Worm (Caenorhabditis elegans) whole organism, mixed stage, embryonic: ENCODE results near the gene F21C10.9.

Source experiments
- bed-3 ChIP-seq: fragments of 200-800 bp; sonication (Bioruptor generic); optimal IDR thresholded peaks from 3 replicates; lab custom pipeline; 2018; ENCODE audit warnings: mild to moderate bottlenecking, missing genetic modification characterization, moderate library complexity, missing compliant biosample characterization
- blmp-1 ChIP-seq: fragments of 150-350 bp; optimal IDR thresholded peaks from 2 replicates; lab custom pipeline; 2014; ENCODE audit warnings: missing biosample characterization, missing genetic modification characterization
- ceh-39 ChIP-seq: fragments of 150-350 bp; optimal IDR thresholded peaks from 2 replicates; lab custom pipeline; 2014; ENCODE audit warnings: missing biosample characterization, missing genetic modification characterization
- ceh-43 ChIP-seq: fragments of 200-800 bp; sonication (Bioruptor generic); optimal IDR thresholded peaks from 2 replicates; lab custom pipeline; 2018; ENCODE audit warnings: mild to moderate bottlenecking, missing genetic modification characterization, moderate library complexity, missing compliant biosample characterization
- ces-1 ChIP-seq: fragments of 150-350 bp; optimal IDR thresholded peaks from 2 replicates; lab custom pipeline; 2014; ENCODE audit warnings: missing biosample characterization, missing genetic modification reagents, missing genetic modification characterization
- cnd-1 ChIP-seq: fragments of 200-800 bp; sonication (Bioruptor generic); optimal IDR thresholded peaks from 2 replicates; lab custom pipeline; 2018; ENCODE audit warnings: mild to moderate bottlenecking, missing genetic modification characterization, missing compliant biosample characterization
- drap-1 ChIP-seq: fragments of 200-800 bp; sonication (Bioruptor generic); optimal IDR thresholded peaks from 3 replicates; lab custom pipeline; 2018; ENCODE audit warnings: mild to moderate bottlenecking, missing genetic modification characterization, missing compliant biosample characterization
- elt-1 ChIP-seq: sonication (generic microtip); optimal IDR thresholded peaks from 2 replicates; lab custom pipeline; 2017; ENCODE audit warnings: missing genetic modification characterization, mild to moderate bottlenecking, missing compliant biosample characterization, antibody characterized with exemption, moderate library complexity, borderline replicate concordance; ENCODE audit not compliant: insufficient read depth
- elt-3 ChIP-seq: fragments of 150-350 bp; optimal IDR thresholded peaks from 2 replicates; lab custom pipeline; 2014; ENCODE audit warnings: missing biosample characterization, missing genetic modification characterization
- flh-1 ChIP-seq: fragments of 200-800 bp; sonication (Bioruptor generic); optimal IDR thresholded peaks from 2 replicates; lab custom pipeline; 2018; ENCODE audit warnings: mild to moderate bottlenecking, missing genetic modification characterization, moderate library complexity, missing compliant biosample characterization
- ham-2 ChIP-seq: fragments of 200-800 bp; sonication (Bioruptor generic); optimal IDR thresholded peaks from 2 replicates; lab custom pipeline; 2018; ENCODE audit warnings: mild to moderate bottlenecking, missing genetic modification characterization, missing compliant biosample characterization
- hlh-1 ChIP-seq: fragments of 150-350 bp; optimal IDR thresholded peaks from 2 replicates; lab custom pipeline; 2014; ENCODE audit warnings: missing biosample characterization, missing genetic modification reagents, missing genetic modification characterization
- lin-13 ChIP-seq: fragments of 150-350 bp; optimal IDR thresholded peaks from 2 replicates; lab custom pipeline; 2014; ENCODE audit warnings: missing biosample characterization, missing genetic modification characterization
- lin-32 ChIP-seq: fragments of 200-800 bp; sonication (Bioruptor generic); optimal IDR thresholded peaks from 2 replicates; lab custom pipeline; 2018; ENCODE audit warnings: mild to moderate bottlenecking, missing genetic modification characterization, missing compliant biosample characterization
- mab-5 ChIP-seq: fragments of 150-350 bp; optimal IDR thresholded peaks from 2 replicates; lab custom pipeline; 2014; ENCODE audit warnings: missing biosample characterization, missing genetic modification characterization
- mep-1 ChIP-seq: fragments of 150-350 bp; optimal IDR thresholded peaks from 2 replicates; lab custom pipeline; 2017; ENCODE audit warnings: missing biosample characterization, missing genetic modification reagents, missing genetic modification characterization, inconsistent platforms
- mls-2 ChIP-seq: sonication (generic microtip); optimal IDR thresholded peaks from 2 replicates; lab custom pipeline; 2016; ENCODE audit warnings: mild to moderate bottlenecking, missing genetic modification characterization, moderate library complexity, missing compliant biosample characterization
- nhr-12 ChIP-seq: fragments of 150-350 bp; optimal IDR thresholded peaks from 2 replicates; lab custom pipeline; 2014; ENCODE audit warnings: missing biosample characterization, missing genetic modification characterization
- nhr-2 ChIP-seq: fragments of 150-350 bp; optimal IDR thresholded peaks from 2 replicates; lab custom pipeline; 2014; ENCODE audit warnings: missing biosample characterization, missing genetic modification characterization
- nhr-237 ChIP-seq: fragments of 150-350 bp; optimal IDR thresholded peaks from 2 replicates; lab custom pipeline; 2014; ENCODE audit warnings: missing biosample characterization, missing genetic modification characterization
- nhr-28 ChIP-seq: fragments of 150-350 bp; optimal IDR thresholded peaks from 2 replicates; lab custom pipeline; 2014; ENCODE audit warnings: missing biosample characterization, missing genetic modification characterization
- nhr-76 ChIP-seq: sonication (generic microtip); optimal IDR thresholded peaks from 2 replicates; lab custom pipeline; 2017; ENCODE audit warnings: missing biosample characterization, missing genetic modification characterization
- pha-4 ChIP-seq: fragments of 150-350 bp; optimal IDR thresholded peaks from 2 replicates; lab custom pipeline; 2018; ENCODE audit warnings: missing biosample characterization, missing genetic modification reagents, missing genetic modification characterization
- sem-2 ChIP-seq: fragments of 200-800 bp; sonication (Bioruptor generic); optimal IDR thresholded peaks from 2 replicates; lab custom pipeline; 2018; ENCODE audit warnings: mild to moderate bottlenecking, missing genetic modification characterization, missing compliant biosample characterization
- snpc-4 ChIP-seq: fragments of 150-350 bp; optimal IDR thresholded peaks from 2 replicates; lab custom pipeline; 2014; ENCODE audit warnings: missing biosample characterization, missing genetic modification characterization
- sptf-1 ChIP-seq: sonication (generic microtip); optimal IDR thresholded peaks from 2 replicates; lab custom pipeline; 2017; ENCODE audit warnings: mild to moderate bottlenecking, missing genetic modification characterization, moderate library complexity, missing compliant biosample characterization
- tbx-8 ChIP-seq: fragments of 200-800 bp; sonication (Bioruptor generic); optimal IDR thresholded peaks from 2 replicates; lab custom pipeline; 2018; ENCODE audit warnings: mild to moderate bottlenecking, missing genetic modification characterization, moderate library complexity, missing compliant biosample characterization
- unc-120 ChIP-seq: sonication (generic microtip); optimal IDR thresholded peaks from 2 replicates; lab custom pipeline; 2017; ENCODE audit warnings: missing genetic modification characterization, missing compliant biosample characterization; ENCODE audit not compliant: poor library complexity, severe bottlenecking
- unc-39 ChIP-seq: fragments of 150-350 bp; optimal IDR thresholded peaks from 2 replicates; lab custom pipeline; 2014; ENCODE audit warnings: missing biosample characterization, missing genetic modification characterization
- unc-62 ChIP-seq: fragments of 150-350 bp; optimal IDR thresholded peaks from 2 replicates; lab custom pipeline; 2014; ENCODE audit warnings: missing biosample characterization, missing genetic modification reagents, missing genetic modification characterization
- zip-8 ChIP-seq: fragments of 150-350 bp; optimal IDR thresholded peaks from 2 replicates; lab custom pipeline; 2014; ENCODE audit warnings: missing biosample characterization, missing genetic modification characterization
- ztf-11 ChIP-seq: fragments of 150-350 bp; optimal IDR thresholded peaks from 2 replicates; lab custom pipeline; 2014; ENCODE audit warnings: missing biosample characterization, missing genetic modification characterization

Gene F21C10.9

DNA sequence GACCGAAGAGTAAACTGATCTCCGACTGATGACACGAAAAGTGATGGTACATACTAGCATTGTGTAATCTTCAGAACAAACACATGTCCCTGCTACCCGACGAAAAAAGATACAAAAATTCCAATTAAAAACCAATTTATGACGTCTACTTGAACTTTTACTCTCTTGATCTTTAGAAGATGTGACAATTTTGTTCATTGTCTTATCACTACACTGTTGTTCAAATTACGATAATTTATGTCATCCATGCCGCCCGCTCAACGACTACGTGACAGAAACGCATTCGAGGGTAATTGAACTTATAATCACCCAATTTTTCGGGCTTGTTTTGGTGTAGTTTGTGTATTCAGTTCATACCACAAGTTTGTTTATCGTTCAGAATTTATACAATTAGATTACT, 45.4 kb upstream of the F21C10.9 start:
- TF ChIP-seq ceh-39 (tag; lab: Kevin White, UChicago) = no peak
- no peak for TF ChIP-seq sem-2 (GFP tag; lab: Kevin White, UChicago)
- no peak for TF ChIP-seq ztf-11 (tag; lab: Kevin White, UChicago)
- TF ChIP-seq snpc-4 (tag; lab: Kevin White, UChicago) = no peak
- TF ChIP-seq flh-1 (GFP tag; lab: Kevin White, UChicago) = no peak
- TF ChIP-seq bed-3 = no peak
- no peak for TF ChIP-seq elt-1
- TF ChIP-seq elt-3 (tag; lab: Kevin White, UChicago) = no peak
- no peak for TF ChIP-seq mep-1
- TF ChIP-seq unc-120 (tag; lab: Kevin White, UChicago) = no peak
- TF ChIP-seq pha-4 (tag; lab: Kevin White, UChicago) = no peak
- no peak for TF ChIP-seq mab-5 (tag; lab: Kevin White, UChicago)
- no peak for TF ChIP-seq nhr-76 (tag; lab: Kevin White, UChicago)
- TF ChIP-seq mls-2 (tag; lab: Kevin White, UChicago) = no peak
- TF ChIP-seq unc-39 (tag; lab: Kevin White, UChicago) = no peak
- no peak for TF ChIP-seq hlh-1 (tag; lab: Kevin White, UChicago)
- TF ChIP-seq tbx-8 = no peak
- no peak for TF ChIP-seq nhr-2 (tag; lab: Kevin White, UChicago)
- TF ChIP-seq nhr-12 = no peak
- TF ChIP-seq drap-1 = no peak

DNA sequence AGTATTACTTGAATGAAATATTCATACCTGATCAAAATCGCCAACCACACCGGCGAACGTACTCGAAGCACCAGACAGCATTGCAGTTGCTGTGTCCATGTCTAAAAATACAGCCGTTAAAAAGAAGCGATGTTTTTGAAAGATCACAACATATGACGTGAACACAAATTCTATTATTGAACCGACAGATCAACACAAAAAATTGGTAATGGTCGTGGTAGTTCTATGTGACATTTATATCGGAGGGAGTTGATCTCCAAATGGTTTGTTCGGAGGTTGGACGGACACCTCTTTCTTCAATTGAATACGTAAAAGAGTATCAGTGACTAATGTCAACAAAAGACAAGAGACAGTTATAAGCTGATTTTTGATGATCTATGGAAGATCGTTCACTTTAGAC, 42.8 kb upstream of the F21C10.9 start, which contains the start of gene pitr-3:
Gene pitr-3 (minus strand): TSS at position 101 of the 400 bp plus-strand sequence.
- TF ChIP-seq flh-1 (GFP tag; lab: Kevin White, UChicago) = no peak
- no peak for TF ChIP-seq ham-2 (GFP tag; lab: Kevin White, UChicago)
- TF ChIP-seq elt-1 = no peak
- TF ChIP-seq unc-39 (tag; lab: Kevin White, UChicago) = no peak
- TF ChIP-seq pha-4 (tag; lab: Kevin White, UChicago) = no peak
- TF ChIP-seq lin-13 (tag; lab: Kevin White, UChicago) = no peak
- no peak for TF ChIP-seq mab-5 (tag; lab: Kevin White, UChicago)
- TF ChIP-seq snpc-4 (tag; lab: Kevin White, UChicago) = no peak
- TF ChIP-seq zip-8 (tag; lab: Kevin White, UChicago) = no peak
- no peak for TF ChIP-seq hlh-1 (tag; lab: Kevin White, UChicago)
- TF ChIP-seq ztf-11 (tag; lab: Kevin White, UChicago) = no peak

DNA sequence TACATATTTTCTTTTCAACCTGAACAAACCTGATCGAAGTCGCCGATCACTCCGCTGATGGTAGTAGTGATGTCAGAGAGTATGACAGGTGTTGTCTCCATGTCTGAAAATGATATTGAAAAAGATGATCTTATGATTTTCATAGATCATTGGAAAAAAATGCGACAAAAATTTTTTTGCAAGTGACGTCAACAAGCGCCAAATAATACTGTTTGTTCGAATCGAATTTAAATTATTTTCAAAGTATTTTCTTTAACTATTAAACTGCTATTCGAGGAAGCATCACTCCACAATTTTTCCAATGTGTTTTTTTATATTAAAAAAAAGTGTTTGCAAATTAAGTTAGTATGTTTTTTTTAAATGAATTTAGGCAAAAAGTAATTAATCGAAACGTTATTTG, 39.1 kb upstream of the F21C10.9 start, which contains the start of gene pitr-2:
Gene pitr-2 (minus strand): TSS at position 101 of the 400 bp plus-strand sequence.
- TF ChIP-seq flh-1 (GFP tag; lab: Kevin White, UChicago) (no peak), unc-39 (tag; lab: Kevin White, UChicago) (no peak), blmp-1 (tag; lab: Kevin White, UChicago) (no peak), zip-8 (tag; lab: Kevin White, UChicago) (no peak), nhr-76 (tag; lab: Kevin White, UChicago) (no peak), pha-4 (tag; lab: Kevin White, UChicago) (no peak), tbx-8 (no peak), bed-3 (no peak), ham-2 (GFP tag; lab: Kevin White, UChicago) (no peak), snpc-4 (tag; lab: Kevin White, UChicago) (no peak), nhr-28 (tag; lab: Kevin White, UChicago) (no peak), elt-1 (no peak), lin-32 (GFP tag; lab: Kevin White, UChicago) (no peak)

DNA sequence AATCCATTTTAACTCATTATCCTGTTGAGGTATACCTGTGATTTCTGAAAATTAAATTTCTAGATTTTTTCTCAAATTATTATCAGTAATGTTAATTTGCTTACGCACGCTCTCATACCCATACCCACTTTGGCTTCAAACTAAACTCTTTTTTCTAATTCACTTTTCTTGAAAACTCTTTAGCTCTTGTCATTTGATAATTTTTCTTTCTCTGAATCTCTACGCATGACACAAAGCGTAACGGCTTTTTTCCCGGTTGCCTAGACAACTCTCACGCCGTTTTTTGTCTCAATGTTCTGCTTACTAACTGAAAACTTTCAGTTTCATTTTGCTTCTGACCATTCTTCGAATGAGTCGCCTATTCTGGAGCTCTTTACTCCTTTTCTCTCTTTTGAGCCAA, 35.5 kb upstream of the F21C10.9 start, which contains the start of gene B0222.1:
Gene B0222.1 (plus strand): TSS at position 306 of the 400 bp plus-strand sequence.
- TF ChIP-seq bed-3 (no peak), mls-2 (tag; lab: Kevin White, UChicago) (no peak), lin-32 (GFP tag; lab: Kevin White, UChicago) (no peak)

DNA sequence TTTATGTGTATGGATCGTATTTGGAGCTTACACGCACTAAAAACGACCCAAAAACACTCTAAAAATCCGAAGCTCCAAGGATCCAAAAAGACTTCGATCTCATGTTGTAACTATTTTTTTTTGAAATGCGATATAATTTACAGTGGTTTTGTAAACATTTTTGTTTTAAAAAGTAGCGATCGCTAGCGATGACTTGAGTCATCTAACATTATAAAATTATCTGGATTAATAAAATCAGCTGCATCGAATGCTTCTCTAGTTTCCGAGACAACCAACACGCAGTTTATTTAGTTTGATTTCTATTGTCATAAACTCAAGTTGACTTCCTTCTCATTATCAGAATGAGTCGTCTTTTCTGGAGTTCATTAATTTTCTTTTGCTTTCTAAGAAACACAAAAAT, 33.5 kb upstream of the F21C10.9 start, which contains the start of gene F21C10.1:
Gene F21C10.1 (plus strand): TSS at position 301 of the 400 bp plus-strand sequence.
- TF ChIP-seq unc-62 (GFP tag; lab: Kevin White, UChicago) (no peak), ham-2 (GFP tag; lab: Kevin White, UChicago) (no peak), nhr-12 (no peak), ceh-43 (no peak), cnd-1 (tag; lab: Kevin White, UChicago) (no peak), sptf-1 (tag; lab: Kevin White, UChicago) (no peak), ceh-39 (tag; lab: Kevin White, UChicago) (no peak), nhr-237 (no peak), elt-1 (no peak), drap-1 (no peak), bed-3 (no peak), ces-1 (no peak), ztf-11 (tag; lab: Kevin White, UChicago) (no peak), mls-2 (tag; lab: Kevin White, UChicago) (no peak), blmp-1 (tag; lab: Kevin White, UChicago) (no peak), snpc-4 (tag; lab: Kevin White, UChicago) (no peak)
